Fruit fly (Drosophila melanogaster) whole organism, embryonic: ENCODE measurements around the gene CG14342.

Source experiments
- B-H2 ChIP-seq: fragments of 200-800 bp; sonication (Bioruptor generic); optimal IDR thresholded peaks from 2 replicates; lab custom pipeline; 2018; ENCODE audit warnings: missing biosample characterization, mild to moderate bottlenecking, missing genetic modification characterization
- CG10209 ChIP-seq: fragments of 200-800 bp; sonication (Bioruptor generic); optimal IDR thresholded peaks from 3 replicates; lab custom pipeline; 2017; ENCODE audit warnings: missing biosample characterization, mild to moderate bottlenecking, missing genetic modification characterization, missing genetic modification reagents
- CG10321 ChIP-seq: fragments of 200-800 bp; sonication (Bioruptor generic); IDR thresholded peaks from 2 replicates; pipeline ENCODE4 v1.3.6; 2022; ENCODE audit warnings: missing biosample characterization, missing genetic modification characterization
- CG12071 ChIP-seq: fragments of 200-800 bp; sonication (Bioruptor generic); optimal IDR thresholded peaks from 3 replicates; lab custom pipeline; 2018; ENCODE audit warnings: missing biosample characterization, mild to moderate bottlenecking, missing genetic modification characterization
- CG12744 ChIP-seq: fragments of 200-800 bp; sonication (Bioruptor generic); optimal IDR thresholded peaks from 2 replicates; lab custom pipeline; 2016; ENCODE audit warnings: missing biosample characterization, missing genetic modification characterization
- CG12769 ChIP-seq: fragments of 200-800 bp; sonication (Bioruptor generic); optimal IDR thresholded peaks from 2 replicates; lab custom pipeline; 2019; ENCODE audit warnings: missing biosample characterization, mild to moderate bottlenecking, missing genetic modification characterization, moderate library complexity
- CG13287 ChIP-seq: fragments of 200-800 bp; sonication (Bioruptor generic); IDR thresholded peaks from 2 replicates; pipeline ENCODE4 v1.3.6; 2022; ENCODE audit warnings: missing biosample characterization, missing genetic modification characterization; ENCODE audit not compliant: partially characterized antibody
- CG13894 ChIP-seq: fragments of 200-800 bp; sonication (Bioruptor generic); optimal IDR thresholded peaks from 3 replicates; lab custom pipeline; 2018; ENCODE audit warnings: missing biosample characterization, mild to moderate bottlenecking, missing genetic modification characterization, moderate library complexity
- CG14014 ChIP-seq: fragments of 200-800 bp; sonication (Bioruptor generic); IDR thresholded peaks from 2 replicates; pipeline ENCODE4 v1.3.6; 2022; ENCODE audit warnings: missing biosample characterization, missing genetic modification characterization
- CG15269 ChIP-seq: fragments of 200-800 bp; sonication (Bioruptor generic); optimal IDR thresholded peaks from 2 replicates; lab custom pipeline; 2018; ENCODE audit warnings: missing biosample characterization, mild to moderate bottlenecking, missing genetic modification characterization, moderate library complexity
- CG15514 ChIP-seq: fragments of 200-800 bp; sonication (Bioruptor generic); optimal IDR thresholded peaks from 3 replicates; lab custom pipeline; 2017; ENCODE audit warnings: missing biosample characterization, missing genetic modification characterization, mild to moderate bottlenecking, moderate library complexity, missing genetic modification reagents
- CG2129 ChIP-seq: fragments of 200-800 bp; sonication (Bioruptor generic); IDR thresholded peaks from 2 replicates; pipeline ENCODE4 v1.3.6; 2022; ENCODE audit warnings: missing biosample characterization, missing genetic modification characterization; ENCODE audit not compliant: partially characterized antibody
- CG2199 ChIP-seq: fragments of 200-800 bp; sonication (Bioruptor generic); IDR thresholded peaks from 3 replicates; pipeline ENCODE4 v1.3.6; 2022; ENCODE audit warnings: missing biosample characterization, missing genetic modification characterization
- CG30403 ChIP-seq: fragments of 200-800 bp; sonication (Bioruptor generic); optimal IDR thresholded peaks from 3 replicates; lab custom pipeline; 2016; ENCODE audit warnings: missing biosample characterization, missing genetic modification characterization
- CG3163 ChIP-seq: fragments of 200-800 bp; sonication (Bioruptor generic); optimal IDR thresholded peaks from 3 replicates; lab custom pipeline; 2016; ENCODE audit warnings: missing biosample characterization, missing genetic modification characterization
- CG3726 ChIP-seq: fragments of 200-800 bp; sonication (Bioruptor generic); IDR thresholded peaks from 3 replicates; pipeline ENCODE4, ENCODE4 v1.3.6; 2022; ENCODE audit warnings: missing biosample characterization, missing genetic modification characterization
- CG3995 ChIP-seq: fragments of 200-800 bp; sonication (Bioruptor generic); optimal IDR thresholded peaks from 3 replicates; lab custom pipeline; 2016; ENCODE audit warnings: missing biosample characterization, missing genetic modification characterization
- CG4282 ChIP-seq: fragments of 200-800 bp; sonication (Bioruptor generic); optimal IDR thresholded peaks from 2 replicates; lab custom pipeline; 2016; ENCODE audit warnings: missing biosample characterization, missing genetic modification characterization
- CG4707 ChIP-seq: fragments of 200-800 bp; sonication (Bioruptor generic); optimal IDR thresholded peaks from 2 replicates; lab custom pipeline; 2018; ENCODE audit warnings: missing biosample characterization, mild to moderate bottlenecking, missing genetic modification characterization, moderate library complexity
- CG4820 ChIP-seq: fragments of 200-800 bp; sonication (Bioruptor generic); optimal IDR thresholded peaks from 3 replicates; lab custom pipeline; 2016; ENCODE audit warnings: missing biosample characterization, missing genetic modification characterization
- CG6791 ChIP-seq: fragments of 200-800 bp; sonication (Bioruptor generic); IDR thresholded peaks from 3 replicates; pipeline ENCODE4 v1.3.6; 2022; ENCODE audit warnings: missing biosample characterization, missing genetic modification characterization; ENCODE audit not compliant: partially characterized antibody
- Chrac-16 ChIP-seq: fragments of 200-800 bp; sonication (Bioruptor generic); optimal IDR thresholded peaks from 3 replicates; lab custom pipeline; 2016; ENCODE audit warnings: missing biosample characterization, missing genetic modification characterization
- Gug ChIP-seq: fragments of 200-800 bp; sonication (Bioruptor generic); IDR thresholded peaks from 4 replicates; pipeline ENCODE4 v1.3.6; 2022; ENCODE audit warnings: missing biosample characterization, missing genetic modification characterization
- H15 ChIP-seq: fragments of 200-800 bp; sonication (Bioruptor generic); IDR thresholded peaks from 3 replicates; pipeline ENCODE4 v1.3.6; 2022; ENCODE audit warnings: missing biosample characterization, missing genetic modification characterization
- Hr51 ChIP-seq, 2 experiments: fragments of 200-800 bp; sonication (Bioruptor generic); optimal IDR thresholded peaks; 2 replicates in 1 of 2; 3 replicates in 1 of 2; lab custom pipeline; 2016 to 2018; ENCODE audit warnings: missing biosample characterization in 2 of 2, missing genetic modification characterization in 2 of 2, mild to moderate bottlenecking in 1 of 2, moderate library complexity in 1 of 2
- Hsf ChIP-seq: fragments of 200-800 bp; sonication (Bioruptor generic); optimal IDR thresholded peaks from 3 replicates; lab custom pipeline; 2016; ENCODE audit warnings: missing biosample characterization, missing genetic modification characterization
- Sox100B ChIP-seq: fragments of 200-800 bp; sonication (Bioruptor generic); optimal IDR thresholded peaks from 3 replicates; lab custom pipeline; 2018; ENCODE audit warnings: missing biosample characterization, mild to moderate bottlenecking, missing genetic modification characterization
- Sry-β ChIP-seq: fragments of 200-800 bp; sonication (Bioruptor generic); optimal IDR thresholded peaks from 2 replicates; lab custom pipeline; 2018; ENCODE audit warnings: missing biosample characterization, mild to moderate bottlenecking, missing genetic modification characterization, moderate library complexity
- ara ChIP-seq: fragments of 200-800 bp; sonication (Bioruptor generic); IDR thresholded peaks from 2 replicates; pipeline ENCODE4 v1.3.6; 2022; ENCODE audit warnings: missing biosample characterization, missing genetic modification characterization
- chif ChIP-seq, 2 experiments: fragments of 200-800 bp; sonication (Bioruptor generic); optimal IDR thresholded peaks; 3 replicates each; lab custom pipeline; 2016; ENCODE audit warnings: missing biosample characterization in 2 of 2, missing genetic modification characterization in 2 of 2
- corto ChIP-seq: fragments of 200-800 bp; sonication (Bioruptor generic); optimal IDR thresholded peaks from 2 replicates; lab custom pipeline; 2016; ENCODE audit warnings: missing biosample characterization, mild to moderate bottlenecking, missing genetic modification characterization, moderate library complexity
- disco-r ChIP-seq: fragments of 200-800 bp; sonication (Bioruptor generic); optimal IDR thresholded peaks from 2 replicates; lab custom pipeline; 2016; ENCODE audit warnings: missing biosample characterization, missing genetic modification characterization
- hbn ChIP-seq: fragments of 200-800 bp; sonication (Bioruptor generic); IDR thresholded peaks from 2 replicates; pipeline ENCODE4 v1.3.6; 2022; ENCODE audit warnings: missing biosample characterization, missing genetic modification characterization; ENCODE audit not compliant: partially characterized antibody
- her ChIP-seq: fragments of 200-800 bp; sonication (Bioruptor generic); optimal IDR thresholded peaks from 2 replicates; lab custom pipeline; 2016; ENCODE audit warnings: missing biosample characterization, missing genetic modification characterization
- lab ChIP-seq: fragments of 200-800 bp; sonication (Bioruptor generic); optimal IDR thresholded peaks from 3 replicates; lab custom pipeline; 2017; ENCODE audit warnings: missing biosample characterization, missing genetic modification characterization, mild to moderate bottlenecking, moderate library complexity, missing genetic modification reagents
- luna ChIP-seq: fragments of 200-800 bp; sonication (Bioruptor generic); optimal IDR thresholded peaks from 2 replicates; lab custom pipeline; 2016; ENCODE audit warnings: missing biosample characterization, missing genetic modification characterization
- seq ChIP-seq: fragments of 200-800 bp; sonication (Bioruptor generic); IDR thresholded peaks from 2 replicates; pipeline ENCODE4 v1.3.6; 2022; ENCODE audit warnings: missing biosample characterization, missing genetic modification characterization
- sima ChIP-seq: fragments of 200-800 bp; sonication (Bioruptor generic); optimal IDR thresholded peaks from 2 replicates; lab custom pipeline; 2016; ENCODE audit warnings: missing biosample characterization, missing genetic modification characterization
- slbo ChIP-seq: fragments of 200-800 bp; sonication (Bioruptor generic); IDR thresholded peaks from 2 replicates; pipeline ENCODE4 v1.3.6; 2022; ENCODE audit warnings: missing biosample characterization, missing genetic modification characterization
- tup ChIP-seq: fragments of 200-800 bp; sonication (Bioruptor generic); optimal IDR thresholded peaks from 2 replicates; lab custom pipeline; 2016; ENCODE audit warnings: missing biosample characterization, mild to moderate bottlenecking, missing genetic modification characterization, moderate library complexity
- usp ChIP-seq: fragments of >200 bp; optimal IDR thresholded peaks from 2 replicates; lab custom pipeline; 2017; ENCODE audit warnings: missing biosample characterization, missing genetic modification characterization

The CG14342 gene

dm6 chr2L:1169867-1170415 lies 34.1 kb upstream of the CG14342 start, which contains the start of the genes CG31922 and Plap (continued):
- no peak for TF ChIP-seq CG3726
- peak; percentile 64 for TF ChIP-seq Chrac-16 (GFP tag; lab: Kevin White, UChicago)
- peak; percentile 95 for TF ChIP-seq CG13287 (GFP tag; lab: Robert Waterston, UW)
- peak; percentile 83 for TF ChIP-seq CG15514 (GFP tag; lab: Kevin White, UChicago)
- TF ChIP-seq corto (GFP tag; lab: Kevin White, UChicago): no peak
- TF ChIP-seq CG30403 (GFP tag; lab: Kevin White, UChicago): peak; percentile 87
- peak; percentile 31 for TF ChIP-seq disco-r (GFP tag; lab: Kevin White, UChicago)
- TF ChIP-seq sima: no peak
- TF ChIP-seq B-H2 (GFP tag; lab: Kevin White, UChicago): no peak
- peak in 1 of 2 experiments; percentile 65 for TF ChIP-seq Hr51 (GFP tag; optimal IDR thresholded peaks at IDR 0.05; lab: Kevin White, UChicago)
- TF ChIP-seq ara (GFP tag; lab: Robert Waterston, UW): no peak
- no peak for TF ChIP-seq CG12769 (tag; lab: Kevin White, UChicago)
- peak; percentile 9 for TF ChIP-seq her (GFP tag; lab: Kevin White, UChicago)
- no peak for TF ChIP-seq lab
- TF ChIP-seq CG10321 (GFP tag; lab: Robert Waterston, UW): no peak
- peak; percentile 93 for TF ChIP-seq hbn (GFP tag; lab: Robert Waterston, UW)
- no peak for TF ChIP-seq H15 (GFP tag; lab: Robert Waterston, UW)
- TF ChIP-seq Sox100B (GFP tag; lab: Kevin White, UChicago): no peak
- TF ChIP-seq CG12744 (GFP tag; lab: Kevin White, UChicago): peak; percentile 67
- TF ChIP-seq CG13894: no peak
- TF ChIP-seq CG3163: peak; percentile 10
- TF ChIP-seq tup (GFP tag; lab: Kevin White, UChicago): no peak
- TF ChIP-seq seq (GFP tag; lab: Robert Waterston, UW): peak; percentile 32; the same call in 1 of the 2 replicates
- TF ChIP-seq CG6791 (GFP tag; lab: Robert Waterston, UW): peak; percentile 77; the same call in 2 of the 3 replicates
- TF ChIP-seq CG12071 (GFP tag; lab: Kevin White, UChicago): no peak
- no peak for TF ChIP-seq usp (GFP tag; lab: Kevin White, UChicago)
- peak; percentile 64; the same call in 2 of the 4 replicates for TF ChIP-seq Gug (GFP tag; lab: Robert Waterston, UW)
- no peak for TF ChIP-seq CG2199 (GFP tag; lab: Robert Waterston, UW)
- peak; percentile 21 for TF ChIP-seq luna (GFP tag; lab: Kevin White, UChicago)
- peak; percentile 17 for TF ChIP-seq CG4282 (GFP tag; lab: Kevin White, UChicago)
- no peak for TF ChIP-seq Sry-β (GFP tag; lab: Kevin White, UChicago)
- TF ChIP-seq CG10209: peak; percentile 51
- TF ChIP-seq Hsf (GFP tag; lab: Kevin White, UChicago): peak; percentile 74
- TF ChIP-seq CG14014 (GFP tag; lab: Robert Waterston, UW): 0 out of 2 replicates have a peak, but pooled peaks have one; percentile 30
- TF ChIP-seq CG2129 (GFP tag; lab: Robert Waterston, UW): peak; percentile 91
- TF ChIP-seq CG4820 (GFP tag; lab: Kevin White, UChicago): peak; percentile 56
- no peak for TF ChIP-seq CG15269 (tag; lab: Kevin White, UChicago)
- TF ChIP-seq CG4707 (GFP tag; lab: Kevin White, UChicago): no peak
- peak; percentile 64 for TF ChIP-seq CG3995 (GFP tag; lab: Kevin White, UChicago)
- peak; percentile 80 for TF ChIP-seq slbo (GFP tag; lab: Robert Waterston, UW)
- peak; percentile 34 to 53 for TF ChIP-seq chif (GFP tag; optimal IDR thresholded peaks at IDR 0.05; lab: Kevin White, UChicago)
